Worm (Caenorhabditis elegans) whole organism, L1 larva: ENCODE results near the gene C01G5.9.
A peak's percentile ranks its signal among the peaks of the same experiment; 100 is the strongest.

Experiments
- C04F5.9 ChIP-seq: sonication (generic microtip); optimal IDR thresholded peaks from 2 replicates; lab custom pipeline; 2016; ENCODE audit warnings: missing genetic modification characterization, missing compliant biosample characterization
- C16A3.4 ChIP-seq: fragments of 150-350 bp; optimal IDR thresholded peaks from 2 replicates; lab custom pipeline; 2014; ENCODE audit warnings: missing biosample characterization, missing genetic modification characterization
- C34B4.2 ChIP-seq: sonication (generic microtip); optimal IDR thresholded peaks from 2 replicates; lab custom pipeline; 2017; ENCODE audit warnings: mild to moderate bottlenecking, missing genetic modification characterization, missing compliant biosample characterization
- Y116A8C.19 ChIP-seq: sonication (generic microtip); optimal IDR thresholded peaks from 2 replicates; lab custom pipeline; 2016; ENCODE audit warnings: missing compliant biosample characterization, missing genetic modification characterization, borderline replicate concordance
- ceh-63 ChIP-seq: fragments of 200-800 bp; sonication (Bioruptor generic); optimal IDR thresholded peaks from 2 replicates; lab custom pipeline; 2018; ENCODE audit warnings: mild to moderate bottlenecking, missing genetic modification characterization, missing compliant biosample characterization
- ceh-8 ChIP-seq: fragments of 200-800 bp; sonication (Bioruptor generic); optimal IDR thresholded peaks from 2 replicates; lab custom pipeline; 2018; ENCODE audit warnings: mild to moderate bottlenecking, missing genetic modification characterization, moderate library complexity, missing compliant biosample characterization
- ceh-82 ChIP-seq, 3 experiments: fragments of 150-350 bp in 1 of 3; sonication (generic microtip) in 2 of 3; optimal IDR thresholded peaks; 2 replicates each; lab custom pipeline; 2014 to 2017; ENCODE audit warnings: missing biosample characterization in 3 of 3, missing genetic modification characterization in 3 of 3
- ceh-88 ChIP-seq: fragments of 200-800 bp; sonication (Bioruptor generic); IDR thresholded peaks from 2 replicates; pipeline ENCODE4 v1.3.6; 2022; ENCODE audit warnings: missing genetic modification characterization, missing compliant biosample characterization
- ces-1 ChIP-seq: fragments of 150-350 bp; optimal IDR thresholded peaks from 2 replicates; lab custom pipeline; 2014; ENCODE audit warnings: missing biosample characterization, missing genetic modification reagents, missing genetic modification characterization
- dpl-1 ChIP-seq, 3 experiments: fragments of 150-350 bp in 2 of 3; sonication (generic microtip) in 1 of 3; optimal IDR thresholded peaks; 2 replicates each; lab custom pipeline; 2014 to 2017; ENCODE audit warnings: missing biosample characterization in 3 of 3, missing genetic modification characterization in 3 of 3, missing genetic modification reagents in 3 of 3
- dsc-1 ChIP-seq: sonication (generic microtip); optimal IDR thresholded peaks from 2 replicates; lab custom pipeline; 2016; ENCODE audit warnings: mild to moderate bottlenecking, missing genetic modification characterization, missing compliant biosample characterization
- egl-27 ChIP-seq, 2 experiments: fragments of 150-350 bp in 1 of 2; sonication (generic microtip); optimal IDR thresholded peaks; 3 replicates each; lab custom pipeline; 2017 to 2018; ENCODE audit warnings: missing biosample characterization in 2 of 2, missing genetic modification characterization in 2 of 2, missing genetic modification reagents in 2 of 2
- ets-5 ChIP-seq: fragments of 200-800 bp; sonication (Bioruptor generic); IDR thresholded peaks from 2 replicates; pipeline ENCODE4 v1.3.6; 2022; ENCODE audit warnings: missing genetic modification characterization, missing compliant biosample characterization
- fkh-10 ChIP-seq: sonication (generic microtip); optimal IDR thresholded peaks from 2 replicates; lab custom pipeline; 2017; ENCODE audit warnings: missing biosample characterization, missing genetic modification reagents, missing genetic modification characterization
- hlh-4 ChIP-seq: sonication (generic microtip); optimal IDR thresholded peaks from 2 replicates; lab custom pipeline; 2016; ENCODE audit warnings: mild to moderate bottlenecking, missing genetic modification characterization, missing compliant biosample characterization
- hpl-2 ChIP-seq: fragments of 150-350 bp; optimal IDR thresholded peaks from 2 replicates; lab custom pipeline; 2014; ENCODE audit warnings: missing biosample characterization, missing genetic modification reagents, missing genetic modification characterization
- irx-1 ChIP-seq: sonication (generic microtip); optimal IDR thresholded peaks from 2 replicates; lab custom pipeline; 2016; ENCODE audit warnings: missing genetic modification characterization, missing compliant biosample characterization
- isw-1 ChIP-seq: fragments of 200-800 bp; sonication (Bioruptor generic); IDR thresholded peaks from 2 replicates; pipeline ENCODE4 v1.3.6; 2022; ENCODE audit warnings: missing genetic modification characterization, missing compliant biosample characterization
- jun-1 ChIP-seq: fragments of 150-350 bp; optimal IDR thresholded peaks from 2 replicates; lab custom pipeline; 2014; ENCODE audit warnings: missing biosample characterization, missing genetic modification reagents, missing genetic modification characterization
- lin-14 ChIP-seq: fragments of 200-800 bp; sonication (Bioruptor generic); optimal IDR thresholded peaks from 2 replicates; lab custom pipeline; 2018; ENCODE audit warnings: mild to moderate bottlenecking, missing genetic modification characterization, moderate library complexity, missing compliant biosample characterization
- lin-35 ChIP-seq, 2 experiments: fragments of 150-350 bp; optimal IDR thresholded peaks; 2 replicates each; lab custom pipeline; 2014; ENCODE audit warnings: missing biosample characterization in 2 of 2, missing genetic modification characterization in 2 of 2, missing genetic modification reagents in 2 of 2
- lin-39 ChIP-seq: fragments of 150-350 bp; optimal IDR thresholded peaks from 2 replicates; lab custom pipeline; 2014; ENCODE audit warnings: missing biosample characterization, missing genetic modification reagents, missing genetic modification characterization
- lir-3 ChIP-seq: sonication (generic microtip); optimal IDR thresholded peaks from 2 replicates; lab custom pipeline; 2016; ENCODE audit warnings: mild to moderate bottlenecking, missing genetic modification characterization, moderate library complexity, missing compliant biosample characterization; ENCODE audit not compliant: poor library complexity
- lsy-2 ChIP-seq, 2 experiments: fragments of 150-350 bp; optimal IDR thresholded peaks; 2 replicates each; lab custom pipeline; 2014; ENCODE audit warnings: missing biosample characterization in 2 of 2, missing genetic modification characterization in 2 of 2
- mab-9 ChIP-seq: fragments of 200-800 bp; sonication (Bioruptor generic); IDR thresholded peaks from 2 replicates; pipeline ENCODE4 v1.3.6; 2022; ENCODE audit warnings: missing genetic modification reagents, missing genetic modification characterization, missing compliant biosample characterization
- mdl-1 ChIP-seq, 2 experiments: fragments of 150-350 bp; optimal IDR thresholded peaks; 2 replicates each; lab custom pipeline; 2014 to 2017; ENCODE audit warnings: missing biosample characterization in 2 of 2, missing genetic modification characterization in 2 of 2, inconsistent platforms in 1 of 2
- nhr-11 ChIP-seq: fragments of 150-350 bp; optimal IDR thresholded peaks from 2 replicates; lab custom pipeline; 2014; ENCODE audit warnings: missing biosample characterization, missing genetic modification characterization
- nhr-12 ChIP-seq: sonication (generic microtip); optimal IDR thresholded peaks from 2 replicates; lab custom pipeline; 2017; ENCODE audit warnings: missing biosample characterization, missing genetic modification characterization
- nhr-19 ChIP-seq: fragments of 200-800 bp; sonication (Bioruptor generic); conservative IDR thresholded peaks from 2 replicates; pipeline ENCODE4 v1.3.6; 2022; ENCODE audit warnings: missing genetic modification characterization, missing compliant biosample characterization
- nhr-20 ChIP-seq: sonication (generic microtip); optimal IDR thresholded peaks from 2 replicates; lab custom pipeline; 2016; ENCODE audit warnings: mild to moderate bottlenecking, missing genetic modification characterization, missing compliant biosample characterization
- nhr-28 ChIP-seq: fragments of 150-350 bp; optimal IDR thresholded peaks from 2 replicates; lab custom pipeline; 2014; ENCODE audit warnings: missing biosample characterization, missing genetic modification characterization
- nhr-71 ChIP-seq: sonication (generic microtip); optimal IDR thresholded peaks from 2 replicates; lab custom pipeline; 2016; ENCODE audit warnings: mild to moderate bottlenecking, missing genetic modification characterization, moderate library complexity, missing compliant biosample characterization
- nhr-76 ChIP-seq: sonication (generic microtip); optimal IDR thresholded peaks from 2 replicates; lab custom pipeline; 2017; ENCODE audit warnings: missing biosample characterization, missing genetic modification characterization
- nhr-84 ChIP-seq: sonication (generic microtip); optimal IDR thresholded peaks from 2 replicates; lab custom pipeline; 2017; ENCODE audit warnings: missing biosample characterization, missing genetic modification characterization
- nhr-85 ChIP-seq: sonication (generic microtip); peaks from one replicate; lab custom pipeline; 2016; ENCODE audit warnings: missing genetic modification characterization, inconsistent platforms, missing compliant biosample characterization
- pag-3 ChIP-seq: sonication (generic microtip); optimal IDR thresholded peaks from 2 replicates; lab custom pipeline; 2017; ENCODE audit warnings: missing genetic modification characterization, mild to moderate bottlenecking, missing compliant biosample characterization, antibody characterized with exemption, borderline replicate concordance; ENCODE audit not compliant: insufficient read depth
- pax-3 ChIP-seq: fragments of 200-800 bp; sonication (Bioruptor generic); optimal IDR thresholded peaks from 2 replicates; lab custom pipeline; 2018; ENCODE audit warnings: mild to moderate bottlenecking, missing genetic modification characterization, moderate library complexity, missing compliant biosample characterization
- pqm-1 ChIP-seq: sonication (generic microtip); optimal IDR thresholded peaks from 3 replicates; lab custom pipeline; 2017; ENCODE audit warnings: missing biosample characterization, missing genetic modification characterization
- rnt-1 ChIP-seq: sonication (generic microtip); optimal IDR thresholded peaks from 2 replicates; lab custom pipeline; 2016; ENCODE audit warnings: mild to moderate bottlenecking, missing genetic modification characterization, moderate library complexity, missing compliant biosample characterization
- snu-23 ChIP-seq: sonication (generic microtip); optimal IDR thresholded peaks from 2 replicates; lab custom pipeline; 2016; ENCODE audit warnings: missing genetic modification characterization, missing compliant biosample characterization
- sox-4 ChIP-seq: sonication (generic microtip); optimal IDR thresholded peaks from 2 replicates; lab custom pipeline; 2016; ENCODE audit warnings: missing genetic modification characterization, missing compliant biosample characterization
- sptf-1 ChIP-seq: fragments of 150-350 bp; optimal IDR thresholded peaks from 2 replicates; lab custom pipeline; 2014; ENCODE audit warnings: missing biosample characterization, missing genetic modification characterization
- sup-37 ChIP-seq: fragments of 200-800 bp; sonication (Bioruptor generic); optimal IDR thresholded peaks from 2 replicates; lab custom pipeline; 2018; ENCODE audit warnings: mild to moderate bottlenecking, missing genetic modification characterization, missing compliant biosample characterization
- swsn-7 ChIP-seq: sonication (generic microtip); optimal IDR thresholded peaks from 2 replicates; lab custom pipeline; 2016; ENCODE audit warnings: missing genetic modification characterization, missing compliant biosample characterization
- tbx-2 ChIP-seq: sonication (generic microtip); optimal IDR thresholded peaks from 2 replicates; lab custom pipeline; 2016; ENCODE audit warnings: missing genetic modification characterization, missing compliant biosample characterization
- tlp-1 ChIP-seq: fragments of 150-350 bp; optimal IDR thresholded peaks from 2 replicates; lab custom pipeline; 2014; ENCODE audit warnings: missing biosample characterization, missing genetic modification characterization
- unc-130 ChIP-seq: fragments of 150-350 bp; optimal IDR thresholded peaks from 2 replicates; lab custom pipeline; 2017; ENCODE audit warnings: missing biosample characterization, missing genetic modification characterization, inconsistent platforms
- unc-30 ChIP-seq: sonication (generic microtip); optimal IDR thresholded peaks from 2 replicates; lab custom pipeline; 2017; ENCODE audit warnings: missing biosample characterization, missing genetic modification characterization
- unc-98 ChIP-seq: fragments of 200-800 bp; sonication (Bioruptor generic); IDR thresholded peaks from 2 replicates; pipeline ENCODE4 v1.3.6; 2022; ENCODE audit warnings: missing genetic modification characterization, missing compliant biosample characterization
- ztf-11 ChIP-seq, 2 experiments: sonication (generic microtip); optimal IDR thresholded peaks; 2 replicates each; lab custom pipeline; 2016 to 2017; ENCODE audit warnings: missing genetic modification characterization in 2 of 2, missing biosample characterization in 1 of 2, missing compliant biosample characterization in 1 of 2
- ztf-4 ChIP-seq: fragments of 150-350 bp; optimal IDR thresholded peaks from 2 replicates; lab custom pipeline; 2014; ENCODE audit warnings: missing biosample characterization, missing genetic modification characterization

The C01G5.9 gene

ce11 chrIV:6548609-6549008 is 28.9 kb downstream of the C01G5.9 start, which contains the start of gene fan-1 (continued):
- TF ChIP-seq rnt-1 (tag; lab: Kevin White, UChicago) (peak; percentile 71), ztf-11 (tag; optimal IDR thresholded peaks at IDR 0.05; lab: Kevin White, UChicago) (no peak), nhr-85 (tag; lab: Kevin White, UChicago) (peak; percentile 69), mab-9 (no peak), mdl-1 (tag; optimal IDR thresholded peaks at IDR 0.05; lab: Kevin White, UChicago) (peak in 1 of 2 experiments; percentile 39), ceh-88 (no peak), C16A3.4 (tag; lab: Kevin White, UChicago) (peak; percentile 48), sptf-1 (no peak), ceh-8 (no peak), unc-98 (no peak), ceh-82 (tag; optimal IDR thresholded peaks at IDR 0.05; lab: Kevin White, UChicago) (peak; percentile 43 to 74 (median 49)), lin-14 (GFP tag; lab: Kevin White, UChicago) (peak; percentile 62), nhr-12 (no peak), hpl-2 (GFP tag; lab: Kevin White, UChicago) (no peak), sox-4 (peak; percentile 52), hlh-4 (tag; lab: Kevin White, UChicago) (no peak), tbx-2 (tag; lab: Kevin White, UChicago) (peak; percentile 63), unc-130 (tag; lab: Kevin White, UChicago) (peak; percentile 57), ceh-63 (no peak), snu-23 (peak; percentile 74), pqm-1 (tag; lab: Kevin White, UChicago) (no peak), ztf-4 (tag; lab: Kevin White, UChicago) (no peak), nhr-20 (tag; lab: Kevin White, UChicago) (peak; percentile 77), nhr-84 (tag; lab: Kevin White, UChicago) (no peak), lin-35 (GFP tag; optimal IDR thresholded peaks at IDR 0.05; lab: Kevin White, UChicago) (peak; percentile 98 to 99), sup-37 (GFP tag; lab: Kevin White, UChicago) (no peak), dpl-1 (GFP tag; optimal IDR thresholded peaks at IDR 0.05; lab: Kevin White, UChicago) (peak; percentile 96 to 97 (median 96)), nhr-19 (GFP tag; lab: Robert Waterston, UW) (peak; percentile 47), irx-1 (tag; lab: Kevin White, UChicago) (peak; percentile 30), nhr-28 (tag; lab: Kevin White, UChicago) (no peak), jun-1 (no peak), Y116A8C.19 (tag; lab: Kevin White, UChicago) (no peak), nhr-76 (tag; lab: Kevin White, UChicago) (no peak), C04F5.9 (tag; lab: Kevin White, UChicago) (no peak), nhr-11 (tag; lab: Kevin White, UChicago) (no peak), lin-39 (tag; lab: Kevin White, UChicago) (peak; percentile 0), nhr-71 (peak; percentile 83), swsn-7 (peak; percentile 63), lir-3 (no peak), C34B4.2 (tag; lab: Kevin White, UChicago) (no peak), fkh-10 (GFP tag; lab: Kevin White, UChicago) (no peak), isw-1 (GFP tag; lab: Robert Waterston, UW) (peak; percentile 55), dsc-1 (tag; lab: Kevin White, UChicago) (peak; percentile 53), unc-30 (tag; lab: Kevin White, UChicago) (no peak), pag-3 (tag; lab: Kevin White, UChicago) (no peak), ces-1 (GFP tag; lab: Kevin White, UChicago) (no peak), pax-3 (tag; lab: Kevin White, UChicago) (no peak), tlp-1 (no peak), ets-5 (GFP tag; lab: Robert Waterston, UW) (no peak), egl-27 (tag; optimal IDR thresholded peaks at IDR 0.05; lab: Kevin White, UChicago) (no peak), lsy-2 (tag; optimal IDR thresholded peaks at IDR 0.05; lab: Kevin White, UChicago) (peak; percentile 71 to 87)
